Fruit fly (Drosophila melanogaster): ENCODE measurements around the gene COX8.

Gene COX8

DNA sequence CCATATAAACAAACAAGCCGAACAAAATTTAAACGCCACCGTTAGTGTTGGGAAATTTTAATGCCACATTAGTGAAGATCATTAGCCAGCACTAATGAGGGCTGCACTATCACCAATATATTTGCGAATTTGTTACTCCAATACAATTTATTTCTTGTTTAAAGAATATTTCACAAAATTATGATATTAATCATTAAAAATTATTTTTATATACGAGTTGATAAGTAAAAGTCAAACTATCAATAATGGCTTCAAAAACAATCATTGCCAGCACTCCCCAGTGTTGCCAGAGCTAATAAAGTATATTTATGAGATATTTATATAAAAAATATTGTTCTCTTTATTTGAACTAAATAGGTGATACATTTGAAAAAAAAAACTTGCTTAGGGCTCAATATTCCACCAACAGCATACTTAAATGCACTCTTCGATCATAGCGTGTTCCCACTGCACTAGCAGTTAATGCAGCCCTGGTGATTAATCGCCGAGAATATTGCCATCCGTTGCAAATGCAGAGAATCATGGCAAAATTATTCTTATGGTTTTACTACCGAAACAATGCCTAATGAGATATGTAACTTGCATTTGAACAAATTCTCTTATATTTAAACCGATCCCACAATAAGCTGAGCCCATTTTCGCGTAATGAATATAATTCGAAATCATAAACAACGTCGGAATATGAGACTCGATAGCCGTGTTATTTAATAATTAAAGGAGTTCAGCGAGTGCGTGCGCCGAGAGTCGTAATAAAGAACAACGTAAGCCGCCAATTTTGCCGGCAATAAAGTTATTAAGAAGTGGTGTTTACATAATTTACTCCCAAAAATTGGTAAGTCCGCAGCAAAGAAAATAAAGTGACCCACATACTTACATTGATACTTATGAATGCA is 23.2 kb downstream of the COX8 start, which contains the start of the genes SAK and Cdk12 (continued):
- TF ChIP-seq CG9437 (GFP tag; optimal IDR thresholded peaks at IDR 0.05): peak; percentile 82
- peak; percentile 86 for TF ChIP-seq CG13296 (GFP tag; optimal IDR thresholded peaks at IDR 0.05)
- TF ChIP-seq Mad (GFP tag; optimal IDR thresholded peaks at IDR 0.05): peak; percentile 43
- no peak for TF ChIP-seq Doc2 (GFP tag; IDR thresholded peaks at IDR 0.05)
- TF ChIP-seq wdn (GFP tag; IDR thresholded peaks at IDR 0.05): peak; percentile 76
- TF ChIP-seq repo (GFP tag; optimal IDR thresholded peaks at IDR 0.05): no peak
- peak; percentile 64 for TF ChIP-seq org-1 (GFP tag; optimal IDR thresholded peaks at IDR 0.05)
- no peak for TF ChIP-seq sc (optimal IDR thresholded peaks at IDR 0.05)
- peak; percentile 77 for TF ChIP-seq sc (GFP tag; optimal IDR thresholded peaks at IDR 0.05)
- no peak for TF ChIP-seq NC2α (GFP tag; optimal IDR thresholded peaks at IDR 0.05)
- peak; percentile 67; the same call in 2 of the 3 replicates for TF ChIP-seq jigr1 (GFP tag; IDR thresholded peaks at IDR 0.05)
- TF ChIP-seq CG7372 (GFP tag; IDR thresholded peaks at IDR 0.05): peak; percentile 74
- no peak for TF ChIP-seq p53 (GFP tag; optimal IDR thresholded peaks at IDR 0.05)
- peak; percentile 88 for TF ChIP-seq Ptx1 (GFP tag; IDR thresholded peaks at IDR 0.05)
- TF ChIP-seq oc (tag; optimal IDR thresholded peaks at IDR 0.05): peak; percentile 71
- peak; percentile 81 for TF ChIP-seq CG11085 (GFP tag; IDR thresholded peaks at IDR 0.05)
- peak; percentile 83 for TF ChIP-seq CG4820 (GFP tag; optimal IDR thresholded peaks at IDR 0.05)
- peak; percentile 96 for TF ChIP-seq CG7928 (GFP tag; optimal IDR thresholded peaks at IDR 0.05)
- peak; percentile 90 for TF ChIP-seq CG9727 (GFP tag; optimal IDR thresholded peaks at IDR 0.05)
- TF ChIP-seq Oli (tag; optimal IDR thresholded peaks at IDR 0.05): peak; percentile 84
- peak; percentile 86 for TF ChIP-seq ind (GFP tag; optimal IDR thresholded peaks at IDR 0.05)
- TF ChIP-seq ewg (GFP tag; optimal IDR thresholded peaks at IDR 0.05): peak; percentile 61
- TF ChIP-seq Fer1 (GFP tag; optimal IDR thresholded peaks at IDR 0.05): peak; percentile 79
- peak; percentile 61 for TF ChIP-seq CG18011 (GFP tag; optimal IDR thresholded peaks at IDR 0.05)
- peak; percentile 88 for TF ChIP-seq Xbp1 (GFP tag; optimal IDR thresholded peaks at IDR 0.05)
- peak; percentile 85 for TF ChIP-seq CG33557 (GFP tag; optimal IDR thresholded peaks at IDR 0.05)
- TF ChIP-seq CG10654 (GFP tag; optimal IDR thresholded peaks at IDR 0.05): peak; percentile 64
- peak; percentile 82 for TF ChIP-seq Max (GFP tag; optimal IDR thresholded peaks at IDR 0.05)
- TF ChIP-seq HmgZ (tag; optimal IDR thresholded peaks at IDR 0.05): peak; percentile 72
- TF ChIP-seq fd102C (GFP tag; optimal IDR thresholded peaks at IDR 0.05): no peak
- peak; percentile 92 for TF ChIP-seq slbo (GFP tag; IDR thresholded peaks at IDR 0.05)
- 0 out of 3 replicates have a peak, but pooled peaks have one; percentile 38 for TF ChIP-seq CG14860 (GFP tag; IDR thresholded peaks at IDR 0.05; ENCODE audit: partially characterized antibody)
- peak; percentile 75 for TF ChIP-seq al (GFP tag; IDR thresholded peaks at IDR 0.05)
- TF ChIP-seq disco-r (GFP tag; optimal IDR thresholded peaks at IDR 0.05): peak; percentile 29
- TF ChIP-seq toy (GFP tag; IDR thresholded peaks at IDR 0.05): peak; percentile 47; the same call in 1 of the 2 replicates
- peak; percentile 37; the same call in 1 of the 2 replicates for TF ChIP-seq unc-4 (GFP tag; IDR thresholded peaks at IDR 0.05; ENCODE audit: partially characterized antibody)
- TF ChIP-seq nom (GFP tag; optimal IDR thresholded peaks at IDR 0.05): peak; percentile 57
- peak; percentile 80 for TF ChIP-seq Oaz (GFP tag; IDR thresholded peaks at IDR 0.05)
- peak; percentile 80 for TF ChIP-seq Rx (GFP tag; IDR thresholded peaks at IDR 0.05)
- TF ChIP-seq CG6654 (GFP tag; optimal IDR thresholded peaks at IDR 0.05): peak; percentile 68
- peak; percentile 83 for TF ChIP-seq dmrt11E (tag; optimal IDR thresholded peaks at IDR 0.05)
- peak; percentile 78; the same call in 1 of the 2 replicates for TF ChIP-seq Ada2b (GFP tag; IDR thresholded peaks at IDR 0.05)
- no peak for TF ChIP-seq CG1832 (GFP tag; optimal IDR thresholded peaks at IDR 0.05)
- TF ChIP-seq CG31441 (GFP tag; IDR thresholded peaks at IDR 0.05): peak; percentile 96
- peak; percentile 83 for TF ChIP-seq kay (GFP tag; optimal IDR thresholded peaks at IDR 0.05)
- TF ChIP-seq CG2678 (tag; optimal IDR thresholded peaks at IDR 0.05): peak; percentile 90
- peak; percentile 91 for TF ChIP-seq sens (GFP tag)
- peak; percentile 81 for TF ChIP-seq unpg (GFP tag; optimal IDR thresholded peaks at IDR 0.05)
- peak; percentile 87 for TF ChIP-seq Gug (GFP tag; IDR thresholded peaks at IDR 0.05)

Data from whole organism, embryonic.